Worm (Caenorhabditis elegans) whole organism, mixed stage, embryonic: ENCODE data around the gene apd-3.

ENCODE experiments used
- M03D4.4 ChIP-seq: sonication (generic microtip); optimal IDR thresholded peaks from 2 replicates; lab custom pipeline; 2017; ENCODE audit warnings: mild to moderate bottlenecking, missing genetic modification characterization, missing compliant biosample characterization
- bed-3 ChIP-seq: fragments of 200-800 bp; sonication (Bioruptor generic); optimal IDR thresholded peaks from 3 replicates; lab custom pipeline; 2018; ENCODE audit warnings: mild to moderate bottlenecking, missing genetic modification characterization, moderate library complexity, missing compliant biosample characterization
- blmp-1 ChIP-seq: fragments of 150-350 bp; optimal IDR thresholded peaks from 2 replicates; lab custom pipeline; 2014; ENCODE audit warnings: missing biosample characterization, missing genetic modification characterization
- ceh-39 ChIP-seq: fragments of 150-350 bp; optimal IDR thresholded peaks from 2 replicates; lab custom pipeline; 2014; ENCODE audit warnings: missing biosample characterization, missing genetic modification characterization
- ceh-43 ChIP-seq: fragments of 200-800 bp; sonication (Bioruptor generic); optimal IDR thresholded peaks from 2 replicates; lab custom pipeline; 2018; ENCODE audit warnings: mild to moderate bottlenecking, missing genetic modification characterization, moderate library complexity, missing compliant biosample characterization
- ceh-83 ChIP-seq: fragments of 200-800 bp; sonication (Bioruptor generic); optimal IDR thresholded peaks from 2 replicates; lab custom pipeline; 2018; ENCODE audit warnings: mild to moderate bottlenecking, missing genetic modification characterization, missing compliant biosample characterization
- ces-1 ChIP-seq: fragments of 150-350 bp; optimal IDR thresholded peaks from 2 replicates; lab custom pipeline; 2014; ENCODE audit warnings: missing biosample characterization, missing genetic modification reagents, missing genetic modification characterization
- cnd-1 ChIP-seq: fragments of 200-800 bp; sonication (Bioruptor generic); optimal IDR thresholded peaks from 2 replicates; lab custom pipeline; 2018; ENCODE audit warnings: mild to moderate bottlenecking, missing genetic modification characterization, missing compliant biosample characterization
- drap-1 ChIP-seq: fragments of 200-800 bp; sonication (Bioruptor generic); optimal IDR thresholded peaks from 3 replicates; lab custom pipeline; 2018; ENCODE audit warnings: mild to moderate bottlenecking, missing genetic modification characterization, missing compliant biosample characterization
- elt-1 ChIP-seq: sonication (generic microtip); optimal IDR thresholded peaks from 2 replicates; lab custom pipeline; 2017; ENCODE audit warnings: missing genetic modification characterization, mild to moderate bottlenecking, missing compliant biosample characterization, antibody characterized with exemption, moderate library complexity, borderline replicate concordance; ENCODE audit not compliant: insufficient read depth
- elt-3 ChIP-seq: fragments of 150-350 bp; optimal IDR thresholded peaks from 2 replicates; lab custom pipeline; 2014; ENCODE audit warnings: missing biosample characterization, missing genetic modification characterization
- flh-1 ChIP-seq: fragments of 200-800 bp; sonication (Bioruptor generic); optimal IDR thresholded peaks from 2 replicates; lab custom pipeline; 2018; ENCODE audit warnings: mild to moderate bottlenecking, missing genetic modification characterization, moderate library complexity, missing compliant biosample characterization
- ham-2 ChIP-seq: fragments of 200-800 bp; sonication (Bioruptor generic); optimal IDR thresholded peaks from 2 replicates; lab custom pipeline; 2018; ENCODE audit warnings: mild to moderate bottlenecking, missing genetic modification characterization, missing compliant biosample characterization
- hlh-1 ChIP-seq: fragments of 150-350 bp; optimal IDR thresholded peaks from 2 replicates; lab custom pipeline; 2014; ENCODE audit warnings: missing biosample characterization, missing genetic modification reagents, missing genetic modification characterization
- lin-13 ChIP-seq: fragments of 150-350 bp; optimal IDR thresholded peaks from 2 replicates; lab custom pipeline; 2014; ENCODE audit warnings: missing biosample characterization, missing genetic modification characterization
- lin-32 ChIP-seq: fragments of 200-800 bp; sonication (Bioruptor generic); optimal IDR thresholded peaks from 2 replicates; lab custom pipeline; 2018; ENCODE audit warnings: mild to moderate bottlenecking, missing genetic modification characterization, missing compliant biosample characterization
- lsy-2 ChIP-seq: fragments of 150-350 bp; optimal IDR thresholded peaks from 2 replicates; lab custom pipeline; 2014; ENCODE audit warnings: missing biosample characterization, missing genetic modification characterization
- mab-5 ChIP-seq: fragments of 150-350 bp; optimal IDR thresholded peaks from 2 replicates; lab custom pipeline; 2014; ENCODE audit warnings: missing biosample characterization, missing genetic modification characterization
- mep-1 ChIP-seq: fragments of 150-350 bp; optimal IDR thresholded peaks from 2 replicates; lab custom pipeline; 2017; ENCODE audit warnings: missing biosample characterization, missing genetic modification reagents, missing genetic modification characterization, inconsistent platforms
- mls-2 ChIP-seq: sonication (generic microtip); optimal IDR thresholded peaks from 2 replicates; lab custom pipeline; 2016; ENCODE audit warnings: mild to moderate bottlenecking, missing genetic modification characterization, moderate library complexity, missing compliant biosample characterization
- nhr-12 ChIP-seq: fragments of 150-350 bp; optimal IDR thresholded peaks from 2 replicates; lab custom pipeline; 2014; ENCODE audit warnings: missing biosample characterization, missing genetic modification characterization
- nhr-2 ChIP-seq: fragments of 150-350 bp; optimal IDR thresholded peaks from 2 replicates; lab custom pipeline; 2014; ENCODE audit warnings: missing biosample characterization, missing genetic modification characterization
- nhr-237 ChIP-seq: fragments of 150-350 bp; optimal IDR thresholded peaks from 2 replicates; lab custom pipeline; 2014; ENCODE audit warnings: missing biosample characterization, missing genetic modification characterization
- nhr-28 ChIP-seq: fragments of 150-350 bp; optimal IDR thresholded peaks from 2 replicates; lab custom pipeline; 2014; ENCODE audit warnings: missing biosample characterization, missing genetic modification characterization
- nhr-76 ChIP-seq: sonication (generic microtip); optimal IDR thresholded peaks from 2 replicates; lab custom pipeline; 2017; ENCODE audit warnings: missing biosample characterization, missing genetic modification characterization
- pha-4 ChIP-seq: fragments of 150-350 bp; optimal IDR thresholded peaks from 2 replicates; lab custom pipeline; 2018; ENCODE audit warnings: missing biosample characterization, missing genetic modification reagents, missing genetic modification characterization
- sem-2 ChIP-seq: fragments of 200-800 bp; sonication (Bioruptor generic); optimal IDR thresholded peaks from 2 replicates; lab custom pipeline; 2018; ENCODE audit warnings: mild to moderate bottlenecking, missing genetic modification characterization, missing compliant biosample characterization
- snpc-4 ChIP-seq: fragments of 150-350 bp; optimal IDR thresholded peaks from 2 replicates; lab custom pipeline; 2014; ENCODE audit warnings: missing biosample characterization, missing genetic modification characterization
- sptf-1 ChIP-seq: sonication (generic microtip); optimal IDR thresholded peaks from 2 replicates; lab custom pipeline; 2017; ENCODE audit warnings: mild to moderate bottlenecking, missing genetic modification characterization, moderate library complexity, missing compliant biosample characterization
- tbx-8 ChIP-seq: fragments of 200-800 bp; sonication (Bioruptor generic); optimal IDR thresholded peaks from 2 replicates; lab custom pipeline; 2018; ENCODE audit warnings: mild to moderate bottlenecking, missing genetic modification characterization, moderate library complexity, missing compliant biosample characterization
- unc-120 ChIP-seq: sonication (generic microtip); optimal IDR thresholded peaks from 2 replicates; lab custom pipeline; 2017; ENCODE audit warnings: missing genetic modification characterization, missing compliant biosample characterization; ENCODE audit not compliant: poor library complexity, severe bottlenecking
- unc-39 ChIP-seq: fragments of 150-350 bp; optimal IDR thresholded peaks from 2 replicates; lab custom pipeline; 2014; ENCODE audit warnings: missing biosample characterization, missing genetic modification characterization
- unc-62 ChIP-seq: fragments of 150-350 bp; optimal IDR thresholded peaks from 2 replicates; lab custom pipeline; 2014; ENCODE audit warnings: missing biosample characterization, missing genetic modification reagents, missing genetic modification characterization
- zip-8 ChIP-seq: fragments of 150-350 bp; optimal IDR thresholded peaks from 2 replicates; lab custom pipeline; 2014; ENCODE audit warnings: missing biosample characterization, missing genetic modification characterization
- ztf-11 ChIP-seq: fragments of 150-350 bp; optimal IDR thresholded peaks from 2 replicates; lab custom pipeline; 2014; ENCODE audit warnings: missing biosample characterization, missing genetic modification characterization

Gene apd-3

ce11 chrII:3502520-3503323 lies 43.5 kb downstream of the apd-3 start, which contains the start of the genes col-71 and Y49F6B.2:
TSS of gene col-71 (minus strand) at chrII:3502570.
TSS of gene Y49F6B.2 (plus strand) at chrII:3502968.
- peak; percentile 46 for TF ChIP-seq pha-4 (tag; lab: Kevin White, UChicago)
- TF ChIP-seq nhr-237 (tag; lab: Kevin White, UChicago), result peak; percentile 46
- TF ChIP-seq drap-1 (GFP tag; lab: Kevin White, UChicago), result no peak
- TF ChIP-seq sem-2 (GFP tag; lab: Kevin White, UChicago), result no peak
- peak; percentile 65 for TF ChIP-seq mab-5 (tag; lab: Kevin White, UChicago)
- TF ChIP-seq elt-3, result no peak
- peak; percentile 5 for TF ChIP-seq ceh-43 (GFP tag; lab: Kevin White, UChicago)
- TF ChIP-seq hlh-1, result no peak
- no peak for TF ChIP-seq zip-8 (tag; lab: Kevin White, UChicago)
- TF ChIP-seq elt-1 (tag; lab: Kevin White, UChicago), result no peak
- peak; percentile 99 for TF ChIP-seq ces-1 (GFP tag; lab: Kevin White, UChicago)
- TF ChIP-seq M03D4.4 (tag; lab: Kevin White, UChicago), result no peak
- TF ChIP-seq unc-62 (GFP tag; lab: Kevin White, UChicago), result no peak
- no peak for TF ChIP-seq blmp-1 (tag; lab: Kevin White, UChicago)
- TF ChIP-seq nhr-76 (tag; lab: Kevin White, UChicago), result no peak
- no peak for TF ChIP-seq nhr-28 (tag; lab: Kevin White, UChicago)
- TF ChIP-seq mep-1 (tag; lab: Kevin White, UChicago), result peak; percentile 58
- TF ChIP-seq unc-39 (tag; lab: Kevin White, UChicago), result no peak
- no peak for TF ChIP-seq lin-32 (GFP tag; lab: Kevin White, UChicago)
- TF ChIP-seq unc-120 (tag; lab: Kevin White, UChicago), result peak; percentile 25
- peak; percentile 53 for TF ChIP-seq mls-2 (tag; lab: Kevin White, UChicago)
- TF ChIP-seq nhr-2 (tag; lab: Kevin White, UChicago), result no peak
- TF ChIP-seq lin-13 (tag; lab: Kevin White, UChicago), result peak; percentile 73
- peak; percentile 21 for TF ChIP-seq tbx-8 (GFP tag; lab: Kevin White, UChicago)
- TF ChIP-seq ham-2 (GFP tag; lab: Kevin White, UChicago), result no peak
- no peak for TF ChIP-seq flh-1
- TF ChIP-seq ztf-11 (tag; lab: Kevin White, UChicago), result no peak
- TF ChIP-seq cnd-1 (tag; lab: Kevin White, UChicago), result peak; percentile 48
- peak; percentile 9 for TF ChIP-seq bed-3 (GFP tag; lab: Kevin White, UChicago)
- TF ChIP-seq ceh-39, result peak; percentile 5
- TF ChIP-seq nhr-12 (tag; lab: Kevin White, UChicago), result no peak
- peak; percentile 51 for TF ChIP-seq lsy-2
- TF ChIP-seq ceh-83, result no peak
- TF ChIP-seq sptf-1, result peak; percentile 68
- TF ChIP-seq snpc-4 (tag; lab: Kevin White, UChicago), result no peak

ce11 chrII:3502011-3502410 lies 44.2 kb downstream of the apd-3 start:
- no peak for TF ChIP-seq elt-3
- TF ChIP-seq ceh-43 (GFP tag; lab: Kevin White, UChicago), result no peak

DNA sequence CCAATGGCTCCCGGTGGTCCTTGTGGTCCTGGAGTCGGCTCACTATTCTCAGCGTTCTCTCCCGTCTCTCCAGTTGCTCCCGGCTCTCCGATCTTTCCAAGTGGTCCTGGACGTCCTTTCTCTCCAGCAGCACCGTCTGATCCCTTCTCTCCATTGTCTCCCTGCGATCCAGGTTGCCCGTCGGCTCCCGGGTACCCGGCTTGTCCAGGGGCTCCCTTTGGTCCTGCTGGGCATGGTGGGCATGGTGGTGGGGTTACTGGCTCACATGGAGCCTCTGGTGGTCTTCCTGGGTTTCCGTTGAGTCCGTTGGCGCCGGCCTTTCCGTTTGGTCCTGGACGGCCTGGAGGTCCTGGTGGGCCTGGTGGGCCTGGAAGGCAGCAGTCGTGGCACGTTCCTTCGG lies 45.9 kb downstream of the apd-3 start:
- TF ChIP-seq mab-5 (tag; lab: Kevin White, UChicago), result no peak
- no peak for TF ChIP-seq nhr-2 (tag; lab: Kevin White, UChicago)
- no peak for TF ChIP-seq lin-13 (tag; lab: Kevin White, UChicago)
- no peak for TF ChIP-seq ceh-43 (GFP tag; lab: Kevin White, UChicago)
- TF ChIP-seq pha-4 (tag; lab: Kevin White, UChicago), result no peak
- no peak for TF ChIP-seq elt-3
- no peak for TF ChIP-seq nhr-28 (tag; lab: Kevin White, UChicago)
